Worm (Caenorhabditis elegans) whole organism, midembryonic: ENCODE results near the gene Y110A2AL.5.

Experiments used
- med-1 ChIP-seq: sonication (generic microtip); optimal IDR thresholded peaks from 2 replicates; lab custom pipeline; 2017; ENCODE audit warnings: missing genetic modification characterization, mild to moderate bottlenecking, missing compliant biosample characterization, antibody characterized with exemption, missing genetic modification reagents; ENCODE audit not compliant: insufficient read depth
- ref-1 ChIP-seq: fragments of 200-800 bp; sonication (Bioruptor generic); conservative IDR thresholded peaks from 2 replicates; pipeline ENCODE4 v1.3.6; 2022; ENCODE audit warnings: missing genetic modification reagents, missing genetic modification characterization, missing compliant biosample characterization
- ztf-23 ChIP-seq: fragments of 200-800 bp; sonication (Bioruptor generic); IDR thresholded peaks from 2 replicates; pipeline ENCODE4 v1.3.6; 2022; ENCODE audit warnings: missing genetic modification reagents, missing genetic modification characterization, missing compliant biosample characterization

DNA sequence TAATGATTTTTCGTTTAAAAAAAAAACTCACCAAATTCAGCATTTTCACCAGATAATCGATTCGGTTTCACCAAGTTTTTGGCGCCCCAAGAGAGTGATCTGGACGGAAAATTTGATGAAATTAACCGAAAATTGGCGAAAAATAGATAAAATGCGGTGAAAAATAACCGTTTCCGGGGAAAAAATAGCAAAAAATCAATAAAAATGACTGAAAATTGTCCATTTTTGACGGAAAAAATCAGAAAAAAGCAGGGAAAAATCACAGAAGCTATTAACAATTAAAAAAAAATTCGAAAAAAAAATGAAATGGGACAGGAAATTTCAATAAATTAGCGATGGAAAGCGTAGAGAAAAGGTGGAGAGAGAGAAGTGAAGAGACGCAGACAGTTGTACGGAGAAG lies 49.2 kb downstream of the Y110A2AL.5 start, which contains the start of gene ubc-15:
- TF ChIP-seq ref-1, result no peak
- TF ChIP-seq ztf-23, result no peak
- no peak for TF ChIP-seq med-1 (GFP tag; lab: Kevin White, UChicago)
